In the genomic region with DNA sequence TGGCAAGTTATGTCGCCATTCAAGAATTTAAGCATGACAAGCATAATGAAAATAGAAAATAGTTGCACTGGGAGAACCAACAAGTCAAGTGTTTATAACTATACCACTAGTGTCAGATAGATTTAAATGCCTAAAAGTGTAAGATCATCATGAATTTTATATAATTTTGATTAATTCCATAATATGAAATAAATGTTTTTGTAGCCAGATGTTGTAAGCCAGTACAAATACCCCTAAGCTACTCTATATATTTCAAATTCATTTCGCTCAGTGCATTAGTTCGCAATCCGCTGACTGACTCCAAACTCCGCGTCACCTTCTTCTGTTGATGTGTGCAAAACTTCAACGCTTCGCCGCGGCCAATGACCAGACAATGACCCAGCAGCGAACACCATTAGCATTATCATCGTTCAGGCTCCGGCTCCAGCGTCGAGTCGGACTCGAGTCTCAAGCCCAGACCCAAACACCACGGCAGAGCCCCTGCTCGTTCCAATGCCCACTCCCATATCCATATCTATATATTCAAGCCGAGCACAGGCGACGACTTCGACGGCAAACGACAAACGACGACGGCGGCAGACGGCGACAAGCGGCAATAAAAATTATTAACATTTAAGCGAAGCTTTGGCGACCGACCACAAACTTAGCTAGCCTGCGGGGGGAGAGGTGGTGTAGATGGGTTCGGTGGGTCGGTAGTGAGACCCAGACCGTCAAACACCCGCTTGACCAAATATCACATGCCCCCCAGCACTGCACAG, we compare ENCODE assay signal across 2 fruit fly cellular contexts.
TF ChIP-seq lines count a peak whose summit lies in the region.

No protein-coding gene starts in this region.

TF ChIP-seq in whole organism, embryonic, 481 proteins besides CTCF, POLR2A, EP300 and RAD21 (continued from another document and continues in another):
- TF ChIP-seq luna (GFP tag; optimal IDR thresholded peaks at IDR 0.05; lab: Kevin White, UChicago) (no peak), z (GFP tag; IDR thresholded peaks at IDR 0.05; lab: Robert Waterston, UW) (0 out of 3 replicates have a peak, but pooled peaks have one; percentile 44), CG15601 (tag; optimal IDR thresholded peaks at IDR 0.05; lab: Kevin White, UChicago) (no peak), lov (optimal IDR thresholded peaks at IDR 0.05; lab: Kevin White, UChicago) (no peak), lov (GFP tag; IDR thresholded peaks at IDR 0.05; lab: Robert Waterston, UW) (no peak), sob (GFP tag; IDR thresholded peaks at IDR 0.05; lab: Robert Waterston, UW) (no peak), Opbp (GFP tag; IDR thresholded peaks at IDR 0.05; lab: Robert Waterston, UW; ENCODE audit: partially characterized antibody) (no peak), CG31441 (GFP tag; IDR thresholded peaks at IDR 0.05; lab: Robert Waterston, UW) (no peak), jumu (GFP tag; optimal IDR thresholded peaks at IDR 0.05; lab: Kevin White, UChicago) (no peak), Fer2 (tag; optimal IDR thresholded peaks at IDR 0.05; lab: Kevin White, UChicago) (no peak), fru (optimal IDR thresholded peaks at IDR 0.05; lab: Kevin White, UChicago) (no peak), mirr (GFP tag; optimal IDR thresholded peaks at IDR 0.05; lab: Kevin White, UChicago) (peak; percentile 45), lmd (GFP tag; IDR thresholded peaks at IDR 0.05; lab: Robert Waterston, UW) (no peak; the same call in 1 of the 2 replicates), CG7963 (GFP tag; IDR thresholded peaks at IDR 0.05; lab: Robert Waterston, UW; ENCODE audit: partially characterized antibody) (no peak), ac (GFP tag; optimal IDR thresholded peaks at IDR 0.05; lab: Kevin White, UChicago) (no peak), CG10543 (GFP tag; optimal IDR thresholded peaks at IDR 0.05; lab: Kevin White, UChicago) (peak; percentile 78), dpn (GFP tag; optimal IDR thresholded peaks at IDR 0.05; lab: Kevin White, UChicago) (no peak), ems (GFP tag; optimal IDR thresholded peaks at IDR 0.05; lab: Kevin White, UChicago) (no peak), CG2202 (tag; optimal IDR thresholded peaks at IDR 0.05; lab: Kevin White, UChicago) (no peak), cato (GFP tag; optimal IDR thresholded peaks at IDR 0.05; lab: Kevin White, UChicago; ENCODE audit: borderline replicate concordance) (no peak), gsb (GFP tag; IDR thresholded peaks at IDR 0.05; lab: Robert Waterston, UW) (no peak), CG11723 (GFP tag; optimal IDR thresholded peaks at IDR 0.05; lab: Kevin White, UChicago) (no peak), unpg (GFP tag; optimal IDR thresholded peaks at IDR 0.05; lab: Kevin White, UChicago) (no peak), Dip2 (GFP tag; IDR thresholded peaks at IDR 0.05; lab: Robert Waterston, UW) (no peak), CG10959 (GFP tag; IDR thresholded peaks at IDR 0.05; lab: Robert Waterston, UW) (no peak), Sox102F (GFP tag; optimal IDR thresholded peaks at IDR 0.05; lab: Kevin White, UChicago) (no peak), E2f2 (GFP tag; IDR thresholded peaks at IDR 0.05; lab: Robert Waterston, UW) (no peak), exex (tag; optimal IDR thresholded peaks at IDR 0.05; lab: Kevin White, UChicago) (no peak), Eip74EF (GFP tag; optimal IDR thresholded peaks at IDR 0.05; lab: Kevin White, UChicago) (no peak), Hey (tag; optimal IDR thresholded peaks at IDR 0.05; lab: Kevin White, UChicago) (no peak), prd (optimal IDR thresholded peaks at IDR 0.05; lab: Kevin White, UChicago) (no peak), prd (GFP tag; IDR thresholded peaks at IDR 0.05; lab: Robert Waterston, UW) (no peak), CG11696 (GFP tag; IDR thresholded peaks at IDR 0.05; lab: Robert Waterston, UW) (no peak), CG3838 (GFP tag; optimal IDR thresholded peaks at IDR 0.05; lab: Kevin White, UChicago) (no peak), CG6254 (GFP tag; optimal IDR thresholded peaks at IDR 0.05; lab: Kevin White, UChicago) (no peak), hkb (optimal IDR thresholded peaks at IDR 0.05; lab: Kevin White, UChicago) (no peak), hkb (GFP tag; IDR thresholded peaks at IDR 0.05; lab: Robert Waterston, UW) (no peak), zfh2 (GFP tag; optimal IDR thresholded peaks at IDR 0.05; lab: Kevin White, UChicago) (peak; percentile 6), gcm (GFP tag; optimal IDR thresholded peaks at IDR 0.05; lab: Kevin White, UChicago) (no peak), CG8359 (GFP tag; optimal IDR thresholded peaks at IDR 0.05; lab: Kevin White, UChicago; ENCODE audit: borderline replicate concordance) (no peak), B-H2 (GFP tag; optimal IDR thresholded peaks at IDR 0.05; lab: Kevin White, UChicago) (peak; percentile 60), CG12744 (GFP tag; optimal IDR thresholded peaks at IDR 0.05; lab: Kevin White, UChicago) (no peak), CG16779 (GFP tag; IDR thresholded peaks at IDR 0.05; lab: Robert Waterston, UW) (no peak), chinmo (GFP tag; IDR thresholded peaks at IDR 0.05; lab: Robert Waterston, UW; ENCODE audit: partially characterized antibody) (peak; percentile 96), CG31365 (tag; optimal IDR thresholded peaks at IDR 0.05; lab: Kevin White, UChicago) (no peak), CG14710 (tag; optimal IDR thresholded peaks at IDR 0.05; lab: Kevin White, UChicago) (no peak), dimm (GFP tag; IDR thresholded peaks at IDR 0.05; lab: Robert Waterston, UW) (no peak), CG15514 (GFP tag; optimal IDR thresholded peaks at IDR 0.05; lab: Kevin White, UChicago) (no peak), Lim3 (GFP tag; IDR thresholded peaks at IDR 0.05; lab: Robert Waterston, UW) (no peak), CG13296 (GFP tag; optimal IDR thresholded peaks at IDR 0.05; lab: Kevin White, UChicago) (no peak), tll (GFP tag; optimal IDR thresholded peaks at IDR 0.05; lab: Kevin White, UChicago) (no peak), CG2712 (tag; optimal IDR thresholded peaks at IDR 0.05; lab: Kevin White, UChicago) (no peak), CoRest (tag; optimal IDR thresholded peaks at IDR 0.05; lab: Kevin White, UChicago) (no peak), Drgx (GFP tag; IDR thresholded peaks at IDR 0.05; lab: Robert Waterston, UW) (peak; percentile 60; the same call in 1 of the 2 replicates), Bgb (GFP tag; IDR thresholded peaks at IDR 0.05; lab: Robert Waterston, UW; ENCODE audit: partially characterized antibody) (peak; percentile 50; the same call in 1 of the 2 replicates), Meics (GFP tag; optimal IDR thresholded peaks at IDR 0.05; lab: Kevin White, UChicago) (no peak), gem (tag; optimal IDR thresholded peaks at IDR 0.05; lab: Kevin White, UChicago) (no peak), HHEX (GFP tag; optimal IDR thresholded peaks at IDR 0.05; lab: Kevin White, UChicago) (no peak), Poxn (GFP tag; IDR thresholded peaks at IDR 0.05; lab: Robert Waterston, UW) (no peak), btn (GFP tag; optimal IDR thresholded peaks at IDR 0.05; lab: Kevin White, UChicago) (no peak), crol (GFP tag; IDR thresholded peaks at IDR 0.05; lab: Robert Waterston, UW) (peak; percentile 79), twi (tag; optimal IDR thresholded peaks at IDR 0.05; lab: Kevin White, UChicago) (no peak), nau (GFP tag; optimal IDR thresholded peaks at IDR 0.05; lab: Kevin White, UChicago) (no peak), CG14441 (GFP tag; IDR thresholded peaks at IDR 0.05; lab: Robert Waterston, UW) (no peak)

TF ChIP-seq in whole organism, prepupa, 60 proteins besides CTCF, POLR2A, EP300 and RAD21 (continued from another document):
- peak; percentile 21 for TF ChIP-seq acj6 (GFP tag; optimal IDR thresholded peaks at IDR 0.05; lab: Kevin White, UChicago)
- TF ChIP-seq vri (GFP tag; optimal IDR thresholded peaks at IDR 0.05; lab: Kevin White, UChicago), result no peak
- TF ChIP-seq lz (GFP tag; optimal IDR thresholded peaks at IDR 0.05; lab: Kevin White, UChicago), result no peak
- TF ChIP-seq Ets96B (tag; optimal IDR thresholded peaks at IDR 0.05; lab: Kevin White, UChicago), result no peak
- TF ChIP-seq CG32006 (GFP tag; optimal IDR thresholded peaks at IDR 0.05; lab: Kevin White, UChicago), result peak; percentile 76
- no peak for TF ChIP-seq CG8319 (GFP tag; optimal IDR thresholded peaks at IDR 0.05; lab: Kevin White, UChicago)
- TF ChIP-seq achi (GFP tag; optimal IDR thresholded peaks at IDR 0.05; lab: Kevin White, UChicago), result peak; percentile 27
- TF ChIP-seq topi (GFP tag; optimal IDR thresholded peaks at IDR 0.05; lab: Kevin White, UChicago), result no peak
- TF ChIP-seq Hr4 (GFP tag; optimal IDR thresholded peaks at IDR 0.05; lab: Kevin White, UChicago), result peak; percentile 62
- TF ChIP-seq CG3032 (tag; optimal IDR thresholded peaks at IDR 0.05; lab: Kevin White, UChicago), result no peak
- TF ChIP-seq Met (GFP tag; optimal IDR thresholded peaks at IDR 0.05; lab: Kevin White, UChicago), result no peak
- peak; percentile 6 for TF ChIP-seq esn (GFP tag; optimal IDR thresholded peaks at IDR 0.05; lab: Kevin White, UChicago)
- TF ChIP-seq Hr39 (GFP tag; optimal IDR thresholded peaks at IDR 0.05; lab: Kevin White, UChicago), result no peak
- no peak for TF ChIP-seq CG9139 (GFP tag; optimal IDR thresholded peaks at IDR 0.05; lab: Kevin White, UChicago)
- TF ChIP-seq CG1621 (tag; optimal IDR thresholded peaks at IDR 0.05; lab: Kevin White, UChicago), result no peak
- no peak for TF ChIP-seq CG34406 (GFP tag; optimal IDR thresholded peaks at IDR 0.05; lab: Kevin White, UChicago)
- TF ChIP-seq OdsH (GFP tag; optimal IDR thresholded peaks at IDR 0.05; lab: Kevin White, UChicago), result peak; percentile 34
- TF ChIP-seq svp (GFP tag; lab: Kevin White, UChicago), result peak; percentile 47
- TF ChIP-seq ss (GFP tag; optimal IDR thresholded peaks at IDR 0.05; lab: Kevin White, UChicago), result no peak
- no peak for TF ChIP-seq Eip93F (GFP tag; optimal IDR thresholded peaks at IDR 0.05; lab: Kevin White, UChicago)
- peak; percentile 4 for TF ChIP-seq CG11762 (GFP tag; optimal IDR thresholded peaks at IDR 0.05; lab: Kevin White, UChicago; ENCODE audit: insufficient read depth)
- TF ChIP-seq eg (GFP tag; IDR thresholded peaks at IDR 0.05; lab: Robert Waterston, UW), result peak; percentile 72
- peak; percentile 8 for TF ChIP-seq net (GFP tag; optimal IDR thresholded peaks at IDR 0.05; lab: Kevin White, UChicago)
- TF ChIP-seq CG10669 (GFP tag; optimal IDR thresholded peaks at IDR 0.05; lab: Kevin White, UChicago), result no peak
- TF ChIP-seq Eip75B (GFP tag; optimal IDR thresholded peaks at IDR 0.05; lab: Kevin White, UChicago), result peak; percentile 18
- no peak for TF ChIP-seq fd59A (GFP tag; optimal IDR thresholded peaks at IDR 0.05; lab: Kevin White, UChicago)
- TF ChIP-seq Sox102F (GFP tag; optimal IDR thresholded peaks at IDR 0.05; lab: Kevin White, UChicago), result no peak
- TF ChIP-seq CG11902 (GFP tag; optimal IDR thresholded peaks at IDR 0.05; lab: Kevin White, UChicago), result no peak
- no peak for TF ChIP-seq CG6808 (GFP tag; optimal IDR thresholded peaks at IDR 0.05; lab: Kevin White, UChicago)
- TF ChIP-seq CG31627 (GFP tag; optimal IDR thresholded peaks at IDR 0.05; lab: Kevin White, UChicago), result no peak
- no peak for TF ChIP-seq CG7368 (GFP tag; optimal IDR thresholded peaks at IDR 0.05; lab: Kevin White, UChicago)
- peak; percentile 26 for TF ChIP-seq CG4318 (GFP tag; optimal IDR thresholded peaks at IDR 0.05; lab: Kevin White, UChicago)
TF ChIP-seq in whole organism, prepupa: peak in this region for 23.
